Fruit fly (Drosophila melanogaster): ENCODE data around the gene CG7910.

CG7910 gene

DNA sequence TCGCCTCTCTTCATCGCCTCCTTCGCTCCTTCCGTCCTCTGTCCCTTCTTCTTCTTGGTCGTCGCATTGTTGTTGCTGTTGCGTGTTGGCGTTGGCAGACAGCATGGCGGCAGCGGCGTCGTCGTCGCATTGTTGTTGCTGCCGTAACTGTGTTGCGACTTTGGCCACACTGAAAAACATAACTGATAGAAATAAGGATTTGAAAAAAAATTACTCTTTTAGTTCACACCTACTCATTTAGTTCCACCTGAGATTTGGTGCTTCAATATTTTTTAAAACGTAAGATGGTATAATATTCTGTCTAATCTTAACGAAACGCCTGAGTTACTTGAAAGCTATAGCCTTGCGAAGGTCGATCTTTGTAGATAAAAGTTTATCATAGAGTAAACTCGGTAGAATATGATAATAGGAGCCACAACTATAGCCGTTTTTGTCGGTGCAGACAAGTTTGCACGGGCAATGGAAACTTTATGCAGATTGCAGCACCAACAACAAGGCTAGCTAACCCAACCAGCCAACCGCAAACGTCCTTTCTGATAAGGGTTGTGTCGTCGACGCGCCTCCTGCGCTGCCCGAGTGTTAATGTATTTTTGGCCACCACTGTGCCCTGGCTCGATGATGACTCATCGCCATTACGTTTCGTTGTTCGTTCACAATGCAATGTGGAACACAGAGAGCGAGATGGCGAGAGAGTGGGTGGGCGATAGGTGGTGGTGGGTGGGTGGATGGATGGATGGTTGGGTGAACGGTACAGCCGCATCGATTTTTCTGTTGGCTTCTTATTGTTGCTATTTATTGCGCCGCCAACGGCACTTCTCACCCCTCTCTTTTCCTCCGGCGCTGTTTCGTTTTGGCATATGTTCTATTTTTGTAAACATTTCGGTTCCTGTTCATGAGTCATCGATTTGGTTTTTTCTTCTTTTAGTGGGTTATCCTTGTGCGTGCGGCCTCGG lies 26.1 kb downstream of the CG7910 start (continued):
- TF ChIP-seq Fer3 (tag; optimal IDR thresholded peaks at IDR 0.05), result peak; percentile 66
- peak; percentile 22 for TF ChIP-seq oc (tag; optimal IDR thresholded peaks at IDR 0.05)
- no peak for TF ChIP-seq dati (GFP tag; IDR thresholded peaks at IDR 0.05)
- TF ChIP-seq CG15601 (tag; optimal IDR thresholded peaks at IDR 0.05), result peak; percentile 74
- TF ChIP-seq CG14441 (GFP tag; IDR thresholded peaks at IDR 0.05), result peak; percentile 41
- peak; percentile 79 for TF ChIP-seq Mes4 (GFP tag; optimal IDR thresholded peaks at IDR 0.05)
- peak; percentile 66 for TF ChIP-seq dmrt11E (tag; optimal IDR thresholded peaks at IDR 0.05)
- peak; percentile 73 for TF ChIP-seq CG8924 (tag; optimal IDR thresholded peaks at IDR 0.05)
- TF ChIP-seq gsb-n (tag; optimal IDR thresholded peaks at IDR 0.05), result peak; percentile 67
- TF ChIP-seq psq (GFP tag; optimal IDR thresholded peaks at IDR 0.05), result peak; percentile 65
- no peak for TF ChIP-seq CG13287 (GFP tag; IDR thresholded peaks at IDR 0.05; ENCODE audit: partially characterized antibody)
- TF ChIP-seq wdn (GFP tag; IDR thresholded peaks at IDR 0.05), result peak; percentile 58; the same call in 1 of the 2 replicates
- no peak for TF ChIP-seq CG42726 (GFP tag; IDR thresholded peaks at IDR 0.05; ENCODE audit: partially characterized antibody)
- peak; percentile 61 for TF ChIP-seq CG6765 (GFP tag; optimal IDR thresholded peaks at IDR 0.05)
- peak; percentile 78 for TF ChIP-seq Nf-YC (tag; optimal IDR thresholded peaks at IDR 0.05)
- TF ChIP-seq Vsx1 (GFP tag; optimal IDR thresholded peaks at IDR 0.05), result peak; percentile 72
- peak; percentile 74 for TF ChIP-seq CG6813 (GFP tag; optimal IDR thresholded peaks at IDR 0.05)
- TF ChIP-seq bsh (GFP tag; optimal IDR thresholded peaks at IDR 0.05), result peak; percentile 80
- peak; percentile 71 for TF ChIP-seq esg (GFP tag; conservative IDR thresholded peaks at IDR 0.05)
- TF ChIP-seq CG17186 (GFP tag; optimal IDR thresholded peaks at IDR 0.05), result no peak
- peak; percentile 44 for TF ChIP-seq CrebB (tag; optimal IDR thresholded peaks at IDR 0.05)
- TF ChIP-seq onecut (GFP tag; IDR thresholded peaks at IDR 0.05), result peak; percentile 99
- peak; percentile 56 for TF ChIP-seq CG17802 (tag; optimal IDR thresholded peaks at IDR 0.05)
- peak; percentile 61 for TF ChIP-seq Myb (GFP tag; optimal IDR thresholded peaks at IDR 0.05)
- no peak for TF ChIP-seq Dip2 (GFP tag; IDR thresholded peaks at IDR 0.05)
- peak; percentile 83 for TF ChIP-seq Xbp1 (GFP tag; optimal IDR thresholded peaks at IDR 0.05)
- peak; percentile 40; the same call in 1 of the 2 replicates for TF ChIP-seq CG11085 (GFP tag; IDR thresholded peaks at IDR 0.05)
- no peak for TF ChIP-seq yki (optimal IDR thresholded peaks at IDR 0.05)
- TF ChIP-seq CG10274 (GFP tag; optimal IDR thresholded peaks at IDR 0.05), result peak; percentile 27
- no peak for TF ChIP-seq CG10431 (GFP tag; optimal IDR thresholded peaks at IDR 0.05)
- TF ChIP-seq dimm (GFP tag; IDR thresholded peaks at IDR 0.05), result peak; percentile 25; the same call in 1 of the 2 replicates
- peak; percentile 70 for TF ChIP-seq CG1832 (GFP tag; optimal IDR thresholded peaks at IDR 0.05)
- peak; percentile 80 for TF ChIP-seq CG12219 (GFP tag; optimal IDR thresholded peaks at IDR 0.05)
- TF ChIP-seq Dad (GFP tag; optimal IDR thresholded peaks at IDR 0.05), result peak; percentile 71
- TF ChIP-seq tin (GFP tag; optimal IDR thresholded peaks at IDR 0.05), result peak; percentile 74
- TF ChIP-seq ken (GFP tag; IDR thresholded peaks at IDR 0.05), result peak; percentile 66; the same call in 2 of the 3 replicates
- TF ChIP-seq pan (optimal IDR thresholded peaks at IDR 0.05), result no peak
- TF ChIP-seq pan (GFP tag; optimal IDR thresholded peaks at IDR 0.05 in 1 of 2, IDR thresholded peaks at IDR 0.05 in 1 of 2), result peak in 1 of 2 experiments; percentile 46
- peak; percentile 71 for TF ChIP-seq run (tag; optimal IDR thresholded peaks at IDR 0.05)
- no peak for TF ChIP-seq ash1 (GFP tag; optimal IDR thresholded peaks at IDR 0.05)
- TF ChIP-seq aop (GFP tag; IDR thresholded peaks at IDR 0.05), result no peak
- TF ChIP-seq dmrt99B (tag; optimal IDR thresholded peaks at IDR 0.05), result peak; percentile 89
- TF ChIP-seq peb (GFP tag; IDR thresholded peaks at IDR 0.05), result no peak
- TF ChIP-seq Adf1 (GFP tag; IDR thresholded peaks at IDR 0.05), result peak; percentile 49; the same call in 1 of the 2 replicates
- peak; percentile 57 for TF ChIP-seq CG18764 (GFP tag; optimal IDR thresholded peaks at IDR 0.05)
- peak; percentile 63 for TF ChIP-seq CG8359 (GFP tag; optimal IDR thresholded peaks at IDR 0.05; ENCODE audit: borderline replicate concordance)
- peak; percentile 51; the same call in 1 of the 3 replicates for TF ChIP-seq croc (GFP tag; conservative IDR thresholded peaks at IDR 0.05)
- 0 out of 3 replicates have a peak, but pooled peaks have one; percentile 9 for TF ChIP-seq CG16813 (GFP tag; IDR thresholded peaks at IDR 0.05; ENCODE audit: partially characterized antibody)
